Fruit fly (Drosophila melanogaster) whole organism, embryonic: ENCODE measurements around the gene CG31268.

Source experiments
- Atf3 ChIP-seq: fragments of 200-800 bp; sonication (Bioruptor generic); optimal IDR thresholded peaks from 3 replicates; lab custom pipeline; 2016; ENCODE audit warnings: missing biosample characterization, missing genetic modification characterization
- B-H2 ChIP-seq: fragments of 200-800 bp; sonication (Bioruptor generic); optimal IDR thresholded peaks from 2 replicates; lab custom pipeline; 2018; ENCODE audit warnings: missing biosample characterization, mild to moderate bottlenecking, missing genetic modification characterization
- CG1024 ChIP-seq: fragments of 200-800 bp; sonication (Bioruptor generic); IDR thresholded peaks from 2 replicates; pipeline ENCODE4 v1.3.6; 2022; ENCODE audit warnings: missing biosample characterization, missing genetic modification characterization
- CG10274 ChIP-seq: fragments of 200-800 bp; sonication (Bioruptor generic); optimal IDR thresholded peaks from 3 replicates; lab custom pipeline; 2017; ENCODE audit warnings: missing biosample characterization, mild to moderate bottlenecking, missing genetic modification characterization
- CG11696 ChIP-seq: fragments of 200-800 bp; sonication (Bioruptor generic); IDR thresholded peaks from 2 replicates; pipeline ENCODE4 v1.3.6; 2022; ENCODE audit warnings: missing biosample characterization, missing genetic modification characterization
- CG12391 ChIP-seq: fragments of 200-800 bp; sonication (Bioruptor generic); optimal IDR thresholded peaks from 3 replicates; lab custom pipeline; 2018; ENCODE audit warnings: missing biosample characterization, mild to moderate bottlenecking, missing genetic modification characterization, moderate library complexity
- CG13123 ChIP-seq: fragments of 200-800 bp; sonication (Bioruptor generic); optimal IDR thresholded peaks from 2 replicates; lab custom pipeline; 2016; ENCODE audit warnings: missing biosample characterization, missing genetic modification characterization
- CG14014 ChIP-seq: fragments of 200-800 bp; sonication (Bioruptor generic); IDR thresholded peaks from 2 replicates; pipeline ENCODE4 v1.3.6; 2022; ENCODE audit warnings: missing biosample characterization, missing genetic modification characterization
- CG1647 ChIP-seq: fragments of 200-800 bp; sonication (Bioruptor generic); optimal IDR thresholded peaks from 3 replicates; lab custom pipeline; 2016; ENCODE audit warnings: missing biosample characterization, missing genetic modification characterization
- CG1792 ChIP-seq: fragments of 200-800 bp; sonication (Bioruptor generic); optimal IDR thresholded peaks from 2 replicates; lab custom pipeline; 2016; ENCODE audit warnings: missing biosample characterization, missing genetic modification characterization
- CG31224 ChIP-seq: fragments of 200-800 bp; sonication (Bioruptor generic); IDR thresholded peaks from 2 replicates; pipeline ENCODE4 v1.3.6; 2022; ENCODE audit warnings: missing biosample characterization, missing genetic modification characterization
- CG32772 ChIP-seq: fragments of 200-800 bp; sonication (Bioruptor generic); IDR thresholded peaks from 2 replicates; pipeline ENCODE4 v1.3.6; 2022; ENCODE audit warnings: missing biosample characterization, missing genetic modification characterization
- CG3838 ChIP-seq: fragments of 200-800 bp; sonication (Bioruptor generic); optimal IDR thresholded peaks from 3 replicates; lab custom pipeline; 2016; ENCODE audit warnings: missing biosample characterization, missing genetic modification characterization
- CG5180 ChIP-seq: fragments of 200-800 bp; sonication (Bioruptor generic); optimal IDR thresholded peaks from 3 replicates; lab custom pipeline; 2017; ENCODE audit warnings: missing biosample characterization, missing genetic modification characterization, mild to moderate bottlenecking, moderate library complexity, missing genetic modification reagents
- CG6854 ChIP-seq: fragments of 200-800 bp; sonication (Bioruptor generic); optimal IDR thresholded peaks from 3 replicates; lab custom pipeline; 2017; ENCODE audit warnings: missing biosample characterization, mild to moderate bottlenecking, missing genetic modification characterization
- CG7357 ChIP-seq: fragments of 200-800 bp; sonication (Bioruptor generic); IDR thresholded peaks from 3 replicates; pipeline ENCODE4 v1.3.6; 2022; ENCODE audit warnings: missing biosample characterization, missing genetic modification characterization
- CG7928 ChIP-seq: fragments of 200-800 bp; sonication (Bioruptor generic); optimal IDR thresholded peaks from 2 replicates; lab custom pipeline; 2017; ENCODE audit warnings: missing biosample characterization, mild to moderate bottlenecking, missing genetic modification characterization
- CG9609 ChIP-seq: fragments of 200-800 bp; sonication (Bioruptor generic); optimal IDR thresholded peaks from 3 replicates; lab custom pipeline; 2016; ENCODE audit warnings: missing biosample characterization, missing genetic modification characterization
- Camta ChIP-seq: fragments of 200-800 bp; sonication (Bioruptor generic); optimal IDR thresholded peaks from 2 replicates; lab custom pipeline; 2016; ENCODE audit warnings: missing biosample characterization, missing genetic modification characterization
- Deaf1 ChIP-seq: fragments of 200-800 bp; optimal IDR thresholded peaks from 3 replicates; lab custom pipeline; 2019; ENCODE audit warnings: missing biosample characterization, mild to moderate bottlenecking, missing genetic modification characterization, moderate library complexity
- Dref ChIP-seq: fragments of 200-800 bp; sonication (Bioruptor generic); IDR thresholded peaks from 2 replicates; pipeline ENCODE4 v1.3.6; 2022; ENCODE audit warnings: missing biosample characterization, missing genetic modification characterization
- Elba2 ChIP-seq: fragments of 200-800 bp; sonication (Bioruptor generic); optimal IDR thresholded peaks from 3 replicates; lab custom pipeline; 2016; ENCODE audit warnings: missing biosample characterization, missing genetic modification characterization
- H15 ChIP-seq: fragments of 200-800 bp; sonication (Bioruptor generic); IDR thresholded peaks from 3 replicates; pipeline ENCODE4 v1.3.6; 2022; ENCODE audit warnings: missing biosample characterization, missing genetic modification characterization
- HHEX ChIP-seq: fragments of 200-800 bp; sonication (Bioruptor generic); optimal IDR thresholded peaks from 3 replicates; lab custom pipeline; 2017; ENCODE audit warnings: missing biosample characterization, mild to moderate bottlenecking, missing genetic modification characterization, missing genetic modification reagents
- Hr39 ChIP-seq: fragments of >200 bp; optimal IDR thresholded peaks from 2 replicates; lab custom pipeline; 2017
- Hr51 ChIP-seq, 2 experiments: fragments of 200-800 bp; sonication (Bioruptor generic); optimal IDR thresholded peaks; 2 replicates in 1 of 2; 3 replicates in 1 of 2; lab custom pipeline; 2016 to 2018; ENCODE audit warnings: missing biosample characterization in 2 of 2, missing genetic modification characterization in 2 of 2, mild to moderate bottlenecking in 1 of 2, moderate library complexity in 1 of 2
- Jarid2 ChIP-seq: fragments of 200-800 bp; sonication (Bioruptor generic); optimal IDR thresholded peaks from 3 replicates; lab custom pipeline; 2017; ENCODE audit warnings: mild to moderate bottlenecking, missing biosample characterization, missing genetic modification reagents, missing genetic modification characterization
- MESR4 ChIP-seq: fragments of 200-800 bp; sonication (Bioruptor generic); optimal IDR thresholded peaks from 2 replicates; lab custom pipeline; 2018; ENCODE audit warnings: missing biosample characterization, mild to moderate bottlenecking, missing genetic modification characterization, moderate library complexity
- Med ChIP-seq: fragments of 200-800 bp; sonication (Bioruptor generic); peaks from one replicate; lab custom pipeline; 2016; ENCODE audit warnings: missing biosample characterization, missing genetic modification characterization, mild to moderate bottlenecking, inconsistent platforms, moderate library complexity
- Sox102F ChIP-seq: fragments of 200-800 bp; sonication (Bioruptor generic); optimal IDR thresholded peaks from 2 replicates; lab custom pipeline; 2018; ENCODE audit warnings: missing biosample characterization, mild to moderate bottlenecking, missing genetic modification characterization, moderate library complexity
- dmrt99B ChIP-seq: fragments of 200-800 bp; sonication (Bioruptor generic); optimal IDR thresholded peaks from 2 replicates; lab custom pipeline; 2018; ENCODE audit warnings: missing biosample characterization, mild to moderate bottlenecking, missing genetic modification characterization, moderate library complexity
- gem ChIP-seq: fragments of 200-800 bp; sonication (Bioruptor generic); optimal IDR thresholded peaks from 2 replicates; lab custom pipeline; 2019; ENCODE audit warnings: missing biosample characterization, mild to moderate bottlenecking, missing genetic modification characterization, moderate library complexity
- hkb ChIP-seq, 2 experiments: fragments of 200-800 bp in 1 of 2; fragments of >200 bp in 1 of 2; sonication (Bioruptor generic) in 1 of 2; IDR thresholded peaks in 1 of 2; optimal IDR thresholded peaks in 1 of 2; 2 replicates each; pipeline versions ENCODE4 v1.3.6 to Lab custom; 2017 to 2022; ENCODE audit warnings: missing biosample characterization in 1 of 2, missing genetic modification characterization in 1 of 2
- inv ChIP-seq: fragments of 200-800 bp; sonication (Bioruptor generic); IDR thresholded peaks from 2 replicates; pipeline ENCODE4 v1.3.6; 2022; ENCODE audit warnings: missing biosample characterization, missing genetic modification characterization; ENCODE audit not compliant: partially characterized antibody
- jumu ChIP-seq: fragments of 200-800 bp; sonication (Bioruptor generic); optimal IDR thresholded peaks from 3 replicates; lab custom pipeline; 2016; ENCODE audit warnings: missing biosample characterization, missing genetic modification characterization
- klu ChIP-seq: fragments of 200-800 bp; sonication (Bioruptor generic); IDR thresholded peaks from 2 replicates; pipeline ENCODE4 v1.3.6; 2022; ENCODE audit warnings: missing biosample characterization, missing genetic modification characterization
- lbe ChIP-seq: fragments of 200-800 bp; sonication (Bioruptor generic); optimal IDR thresholded peaks from 2 replicates; lab custom pipeline; 2016; ENCODE audit warnings: missing biosample characterization, mild to moderate bottlenecking, missing genetic modification characterization
- lilli ChIP-seq: fragments of 200-800 bp; sonication (Bioruptor generic); optimal IDR thresholded peaks from 3 replicates; lab custom pipeline; 2016; ENCODE audit warnings: missing biosample characterization, missing genetic modification characterization
- lov ChIP-seq, 2 experiments: fragments of 200-800 bp in 1 of 2; fragments of >200 bp in 1 of 2; sonication (Bioruptor generic) in 1 of 2; IDR thresholded peaks in 1 of 2; optimal IDR thresholded peaks in 1 of 2; 2 replicates in 1 of 2; 3 replicates in 1 of 2; pipeline versions ENCODE4 v1.3.6 to Lab custom; 2017 to 2022; ENCODE audit warnings: missing biosample characterization in 1 of 2, missing genetic modification characterization in 1 of 2
- maf-S ChIP-seq: fragments of 200-800 bp; sonication (Bioruptor generic); optimal IDR thresholded peaks from 2 replicates; lab custom pipeline; 2016; ENCODE audit warnings: missing biosample characterization, missing genetic modification characterization
- mld ChIP-seq: fragments of 200-800 bp; sonication (Bioruptor generic); IDR thresholded peaks from 3 replicates; pipeline ENCODE4 v1.3.6; 2022; ENCODE audit warnings: missing biosample characterization, missing genetic modification characterization; ENCODE audit not compliant: partially characterized antibody
- pros ChIP-seq: fragments of 200-800 bp; sonication (Bioruptor generic); optimal IDR thresholded peaks from 3 replicates; lab custom pipeline; 2019; ENCODE audit warnings: missing biosample characterization, mild to moderate bottlenecking, missing genetic modification characterization, moderate library complexity
- sima ChIP-seq: fragments of 200-800 bp; sonication (Bioruptor generic); optimal IDR thresholded peaks from 2 replicates; lab custom pipeline; 2016; ENCODE audit warnings: missing biosample characterization, missing genetic modification characterization
- sr ChIP-seq: fragments of 200-800 bp; sonication (Bioruptor generic); IDR thresholded peaks from 3 replicates; pipeline ENCODE4 v1.3.6; 2022; ENCODE audit warnings: missing biosample characterization, missing genetic modification characterization
- toy ChIP-seq: fragments of 200-800 bp; sonication (Bioruptor generic); IDR thresholded peaks from 2 replicates; pipeline ENCODE4 v1.3.6; 2022; ENCODE audit warnings: missing biosample characterization, missing genetic modification characterization
- vnd ChIP-seq: fragments of 200-800 bp; sonication (Bioruptor generic); IDR thresholded peaks from 3 replicates; pipeline ENCODE4 v1.3.6; 2022; ENCODE audit warnings: missing biosample characterization, missing genetic modification characterization; ENCODE audit not compliant: partially characterized antibody
- wor ChIP-seq: fragments of 200-800 bp; sonication (Bioruptor generic); IDR thresholded peaks from 2 replicates; pipeline ENCODE4 v1.3.6; 2022; ENCODE audit warnings: missing biosample characterization, missing genetic modification characterization
- zen2 ChIP-seq: fragments of 200-800 bp; sonication (Bioruptor generic); IDR thresholded peaks from 3 replicates; pipeline ENCODE4 v1.3.6; 2022; ENCODE audit warnings: missing biosample characterization, missing genetic modification characterization; ENCODE audit not compliant: partially characterized antibody

The CG31268 gene

DNA sequence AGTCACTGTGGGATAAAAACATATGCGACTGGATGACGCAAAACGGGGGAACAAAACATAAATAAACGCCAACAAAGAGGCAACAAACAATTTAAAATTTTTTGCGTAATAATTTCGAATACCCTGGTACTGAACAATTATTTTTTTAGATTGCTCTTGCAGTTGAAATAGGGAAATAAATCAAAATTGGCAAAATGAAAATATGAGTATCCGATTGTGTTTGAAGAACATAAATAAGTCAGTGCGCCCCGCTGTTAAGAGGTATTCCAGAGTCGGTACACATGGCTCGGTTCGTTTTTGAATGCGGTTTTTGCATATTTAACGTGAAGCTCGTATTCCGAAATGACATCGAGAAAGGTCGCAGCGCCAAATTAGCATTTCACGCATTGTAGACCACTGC lies 46.1 kb upstream of the CG31268 start (continued):
- TF ChIP-seq Dref (GFP tag; lab: Robert Waterston, UW) (no peak), H15 (GFP tag; lab: Robert Waterston, UW) (no peak), HHEX (GFP tag; lab: Kevin White, UChicago) (no peak), hkb (optimal IDR thresholded peaks at IDR 0.05; lab: Kevin White, UChicago) (no peak), hkb (GFP tag; IDR thresholded peaks at IDR 0.05; lab: Robert Waterston, UW) (peak; percentile 27; the same call in 1 of the 2 replicates), CG3838 (no peak), CG9609 (GFP tag; lab: Kevin White, UChicago) (no peak), pros (GFP tag; lab: Kevin White, UChicago) (no peak), maf-S (GFP tag; lab: Kevin White, UChicago) (no peak), inv (GFP tag; lab: Robert Waterston, UW) (no peak), CG7928 (GFP tag; lab: Kevin White, UChicago) (no peak), vnd (GFP tag; lab: Robert Waterston, UW) (no peak), CG11696 (GFP tag; lab: Robert Waterston, UW) (no peak), gem (peak; percentile 19), CG1647 (no peak), CG31224 (GFP tag; lab: Robert Waterston, UW) (no peak), B-H2 (GFP tag; lab: Kevin White, UChicago) (no peak), toy (GFP tag; lab: Robert Waterston, UW) (no peak), Deaf1 (tag; lab: Kevin White, UChicago) (no peak), sima (GFP tag; lab: Kevin White, UChicago) (no peak), CG32772 (no peak), dmrt99B (tag; lab: Kevin White, UChicago) (peak; percentile 29), Hr39 (lab: Kevin White, UChicago) (no peak), Med (GFP tag; lab: Kevin White, UChicago) (peak; percentile 78), lbe (GFP tag; lab: Kevin White, UChicago) (peak; percentile 12), jumu (no peak), Hr51 (GFP tag; optimal IDR thresholded peaks at IDR 0.05; lab: Kevin White, UChicago) (peak in 1 of 2 experiments; percentile 9), CG12391 (no peak), klu (no peak), CG1792 (GFP tag; lab: Kevin White, UChicago) (no peak), Atf3 (GFP tag; lab: Kevin White, UChicago) (no peak)

DNA sequence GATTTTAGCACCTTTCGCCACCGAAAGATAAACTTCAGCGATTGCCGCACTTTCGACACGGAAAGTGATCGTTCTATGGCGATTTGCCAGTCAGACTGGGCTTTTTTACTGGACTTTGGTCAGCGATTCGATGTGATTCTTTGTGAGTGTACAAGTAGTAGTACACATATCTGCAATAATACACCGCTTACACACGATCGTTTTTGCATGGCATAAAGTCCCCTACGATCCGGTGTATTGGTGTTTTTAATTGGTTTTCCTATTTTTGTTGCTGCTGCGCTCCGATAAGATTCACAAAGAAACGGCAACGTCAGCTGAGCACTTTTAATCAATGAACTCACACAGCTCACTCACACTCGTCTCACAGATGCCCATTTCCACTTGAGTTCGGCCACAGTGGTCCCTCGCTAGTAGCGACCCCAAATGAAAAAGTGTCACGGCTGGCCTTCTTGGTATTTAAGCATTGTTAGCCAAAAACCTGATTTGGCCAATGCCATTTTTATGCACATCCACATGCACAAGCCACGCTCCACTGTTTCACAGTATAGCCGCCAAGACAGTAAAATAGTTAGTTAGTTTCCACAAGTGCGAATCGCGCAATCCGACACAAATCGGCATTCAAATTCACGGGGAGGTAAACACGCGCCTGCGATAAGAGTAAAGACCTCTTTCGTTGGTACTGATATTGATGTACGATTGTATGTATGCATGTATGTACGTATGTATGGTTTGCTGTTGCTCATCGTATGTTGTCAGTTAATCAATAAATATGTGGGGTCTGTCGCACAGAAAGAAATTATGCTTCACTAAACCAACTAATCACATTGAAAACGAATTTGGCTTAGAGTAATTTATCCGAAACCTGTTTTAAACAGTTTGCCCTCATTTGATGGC lies 45.2 kb upstream of the CG31268 start:
- TF ChIP-seq mld (GFP tag; lab: Robert Waterston, UW) (no peak), CG13123 (GFP tag; lab: Kevin White, UChicago) (peak; percentile 86), CG5180 (GFP tag; lab: Kevin White, UChicago) (peak; percentile 70), wor (peak; percentile 87), CG10274 (peak; percentile 89), CG6854 (GFP tag; lab: Kevin White, UChicago) (peak; percentile 84), lov (optimal IDR thresholded peaks at IDR 0.05; lab: Kevin White, UChicago) (no peak), lov (GFP tag; IDR thresholded peaks at IDR 0.05; lab: Robert Waterston, UW) (peak; percentile 92), zen2 (GFP tag; lab: Robert Waterston, UW) (no peak), CG7357 (GFP tag; lab: Robert Waterston, UW) (peak; percentile 89), CG9609 (GFP tag; lab: Kevin White, UChicago) (peak; percentile 92), Camta (GFP tag; lab: Kevin White, UChicago) (peak; percentile 86), CG14014 (GFP tag; lab: Robert Waterston, UW) (peak; percentile 99), sr (GFP tag; lab: Robert Waterston, UW) (peak; percentile 91; the same call in 2 of the 3 replicates), lilli (GFP tag; lab: Kevin White, UChicago) (peak; percentile 98), MESR4 (GFP tag; lab: Kevin White, UChicago) (peak; percentile 38), CG1024 (GFP tag; lab: Robert Waterston, UW) (peak; percentile 74), Sox102F (GFP tag; lab: Kevin White, UChicago) (peak; percentile 78), Jarid2 (GFP tag; lab: Kevin White, UChicago) (peak; percentile 70), Elba2 (GFP tag; lab: Kevin White, UChicago) (no peak)
